Fruit fly (Drosophila melanogaster): ENCODE data around the gene CG10132.

dm6 chr2L:19518636-19519086 lies at the start of gene CG10132:
- TF ChIP-seq CG12605 (GFP tag; IDR thresholded peaks at IDR 0.05) (no peak), rn (GFP tag; IDR thresholded peaks at IDR 0.05) (no peak), CG4496 (GFP tag; IDR thresholded peaks at IDR 0.05) (no peak), EcR (GFP tag; optimal IDR thresholded peaks at IDR 0.05) (no peak)
